Worm (Caenorhabditis elegans) whole organism, L4 larva: Measurements from ENCODE around the gene nlp-22.

ENCODE experiments used
- mxl-2 ChIP-seq: fragments of 200-800 bp; sonication (Bioruptor generic); conservative IDR thresholded peaks from 2 replicates; pipeline ENCODE4 v1.3.6; 2022; ENCODE audit warnings: missing genetic modification reagents, missing genetic modification characterization, missing compliant biosample characterization
- nhr-111 ChIP-seq: fragments of 200-800 bp; sonication (Bioruptor generic); optimal IDR thresholded peaks from 2 replicates; lab custom pipeline; 2018; ENCODE audit warnings: mild to moderate bottlenecking, missing genetic modification characterization, missing compliant biosample characterization

DNA sequence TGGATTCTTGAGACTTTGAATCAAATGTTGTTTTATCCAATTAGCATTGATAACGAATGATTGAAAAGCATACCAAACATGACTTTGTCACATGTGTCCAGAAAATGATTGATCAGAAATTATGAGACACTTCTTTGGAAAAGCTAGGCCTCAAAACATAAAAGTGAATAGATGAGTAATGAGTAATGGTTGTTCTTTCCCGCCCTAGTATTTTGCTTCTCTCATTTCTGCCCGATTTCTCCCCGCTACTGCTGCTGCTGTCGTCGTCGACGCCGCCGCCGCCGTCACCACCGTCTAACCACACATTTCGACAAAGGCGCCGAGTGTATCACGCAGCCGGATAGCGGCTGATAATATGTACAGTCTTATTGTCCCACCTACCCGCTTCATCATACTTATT, 43.6 kb upstream of the nlp-22 start, which contains the start of gene F47G3.1:
- TF ChIP-seq mxl-2 (no peak), nhr-111 (GFP tag; lab: Kevin White, UChicago) (no peak)
